Worm (Caenorhabditis elegans) whole organism, L1 larva: ENCODE data around the gene C05E4.15.
A peak's percentile ranks its signal among the peaks of the same experiment; 100 is the strongest.

Source experiments
- C16A3.4 ChIP-seq: fragments of 150-350 bp; optimal IDR thresholded peaks from 2 replicates; lab custom pipeline; 2014; ENCODE audit warnings: missing biosample characterization, missing genetic modification characterization
- C34B4.2 ChIP-seq: sonication (generic microtip); optimal IDR thresholded peaks from 2 replicates; lab custom pipeline; 2017; ENCODE audit warnings: mild to moderate bottlenecking, missing genetic modification characterization, missing compliant biosample characterization
- F16B12.6 ChIP-seq: fragments of 150-350 bp; optimal IDR thresholded peaks from 2 replicates; lab custom pipeline; 2014; ENCODE audit warnings: missing biosample characterization, missing genetic modification characterization
- Y116A8C.19 ChIP-seq: sonication (generic microtip); optimal IDR thresholded peaks from 2 replicates; lab custom pipeline; 2016; ENCODE audit warnings: missing compliant biosample characterization, missing genetic modification characterization, borderline replicate concordance
- alr-1 ChIP-seq: fragments of 200-800 bp; sonication (Bioruptor generic); optimal IDR thresholded peaks from 2 replicates; lab custom pipeline; 2018; ENCODE audit warnings: borderline replicate concordance, mild to moderate bottlenecking, missing genetic modification characterization, missing compliant biosample characterization
- aly-2 ChIP-seq: fragments of 150-350 bp; optimal IDR thresholded peaks from 2 replicates; lab custom pipeline; 2014; ENCODE audit warnings: missing biosample characterization, missing genetic modification characterization
- blmp-1 ChIP-seq: fragments of 150-350 bp; optimal IDR thresholded peaks from 2 replicates; lab custom pipeline; 2014; ENCODE audit warnings: missing biosample characterization, missing genetic modification characterization
- ceh-63 ChIP-seq: fragments of 200-800 bp; sonication (Bioruptor generic); optimal IDR thresholded peaks from 2 replicates; lab custom pipeline; 2018; ENCODE audit warnings: mild to moderate bottlenecking, missing genetic modification characterization, missing compliant biosample characterization
- ceh-8 ChIP-seq: fragments of 200-800 bp; sonication (Bioruptor generic); optimal IDR thresholded peaks from 2 replicates; lab custom pipeline; 2018; ENCODE audit warnings: mild to moderate bottlenecking, missing genetic modification characterization, moderate library complexity, missing compliant biosample characterization
- ceh-82 ChIP-seq, 3 experiments: fragments of 150-350 bp in 1 of 3; sonication (generic microtip) in 2 of 3; optimal IDR thresholded peaks; 2 replicates each; lab custom pipeline; 2014 to 2017; ENCODE audit warnings: missing biosample characterization in 3 of 3, missing genetic modification characterization in 3 of 3
- ceh-90 ChIP-seq: sonication (generic microtip); optimal IDR thresholded peaks from 2 replicates; lab custom pipeline; 2016; ENCODE audit warnings: missing genetic modification characterization, missing compliant biosample characterization
- ces-1 ChIP-seq: fragments of 150-350 bp; optimal IDR thresholded peaks from 2 replicates; lab custom pipeline; 2014; ENCODE audit warnings: missing biosample characterization, missing genetic modification reagents, missing genetic modification characterization
- dsc-1 ChIP-seq: sonication (generic microtip); optimal IDR thresholded peaks from 2 replicates; lab custom pipeline; 2016; ENCODE audit warnings: mild to moderate bottlenecking, missing genetic modification characterization, missing compliant biosample characterization
- efl-3 ChIP-seq: fragments of 200-800 bp; sonication (Bioruptor generic); optimal IDR thresholded peaks from 2 replicates; lab custom pipeline; 2018; ENCODE audit warnings: mild to moderate bottlenecking, missing genetic modification characterization, missing compliant biosample characterization
- egl-13 ChIP-seq: sonication (generic microtip); optimal IDR thresholded peaks from 2 replicates; lab custom pipeline; 2016; ENCODE audit warnings: missing genotype, missing genetic modification reagents, missing genetic modification characterization, missing compliant biosample characterization
- elt-2 ChIP-seq: sonication (generic microtip); optimal IDR thresholded peaks from 2 replicates; lab custom pipeline; 2016; ENCODE audit warnings: missing genetic modification characterization, mild to moderate bottlenecking, inconsistent platforms, missing compliant biosample characterization, missing genetic modification reagents
- elt-3 ChIP-seq, 6 experiments: fragments of 150-350 bp in 1 of 6; sonication (generic microtip); optimal IDR thresholded peaks; 2 replicates each; lab custom pipeline; 2017 to 2018; ENCODE audit warnings: missing biosample characterization in 6 of 6, missing genetic modification characterization in 6 of 6, inconsistent platforms in 1 of 6
- ets-5 ChIP-seq: fragments of 200-800 bp; sonication (Bioruptor generic); IDR thresholded peaks from 2 replicates; pipeline ENCODE4 v1.3.6; 2022; ENCODE audit warnings: missing genetic modification characterization, missing compliant biosample characterization
- fkh-10 ChIP-seq: sonication (generic microtip); optimal IDR thresholded peaks from 2 replicates; lab custom pipeline; 2017; ENCODE audit warnings: missing biosample characterization, missing genetic modification reagents, missing genetic modification characterization
- fkh-4 ChIP-seq: sonication (generic microtip); optimal IDR thresholded peaks from 2 replicates; lab custom pipeline; 2016; ENCODE audit warnings: missing compliant biosample characterization, missing genetic modification characterization, borderline replicate concordance
- fkh-8 ChIP-seq: sonication (generic microtip); optimal IDR thresholded peaks from 2 replicates; lab custom pipeline; 2016; ENCODE audit warnings: mild to moderate bottlenecking, missing genetic modification characterization, missing compliant biosample characterization
- grh-1 ChIP-seq: fragments of 200-800 bp; sonication (Bioruptor generic); IDR thresholded peaks from 2 replicates; pipeline ENCODE4 v1.3.6; 2022; ENCODE audit warnings: missing genetic modification reagents, missing genetic modification characterization, missing compliant biosample characterization
- hpl-2 ChIP-seq: fragments of 150-350 bp; optimal IDR thresholded peaks from 2 replicates; lab custom pipeline; 2014; ENCODE audit warnings: missing biosample characterization, missing genetic modification reagents, missing genetic modification characterization
- irx-1 ChIP-seq: sonication (generic microtip); optimal IDR thresholded peaks from 2 replicates; lab custom pipeline; 2016; ENCODE audit warnings: missing genetic modification characterization, missing compliant biosample characterization
- isw-1 ChIP-seq: fragments of 200-800 bp; sonication (Bioruptor generic); IDR thresholded peaks from 2 replicates; pipeline ENCODE4 v1.3.6; 2022; ENCODE audit warnings: missing genetic modification characterization, missing compliant biosample characterization
- lin-13 ChIP-seq: fragments of 150-350 bp; optimal IDR thresholded peaks from 2 replicates; lab custom pipeline; 2014; ENCODE audit warnings: missing biosample characterization, missing genetic modification reagents, missing genetic modification characterization
- lin-14 ChIP-seq: fragments of 200-800 bp; sonication (Bioruptor generic); optimal IDR thresholded peaks from 2 replicates; lab custom pipeline; 2018; ENCODE audit warnings: mild to moderate bottlenecking, missing genetic modification characterization, moderate library complexity, missing compliant biosample characterization
- lin-15B ChIP-seq: fragments of 150-350 bp; sonication (generic microtip); optimal IDR thresholded peaks from 3 replicates; lab custom pipeline; 2014; ENCODE audit warnings: missing biosample characterization, missing genetic modification characterization
- lin-35 ChIP-seq, 2 experiments: fragments of 150-350 bp; optimal IDR thresholded peaks; 2 replicates each; lab custom pipeline; 2014; ENCODE audit warnings: missing biosample characterization in 2 of 2, missing genetic modification characterization in 2 of 2, missing genetic modification reagents in 2 of 2
- lin-39 ChIP-seq: fragments of 150-350 bp; optimal IDR thresholded peaks from 2 replicates; lab custom pipeline; 2014; ENCODE audit warnings: missing biosample characterization, missing genetic modification reagents, missing genetic modification characterization
- mab-9 ChIP-seq: fragments of 200-800 bp; sonication (Bioruptor generic); IDR thresholded peaks from 2 replicates; pipeline ENCODE4 v1.3.6; 2022; ENCODE audit warnings: missing genetic modification reagents, missing genetic modification characterization, missing compliant biosample characterization
- mdl-1 ChIP-seq, 2 experiments: fragments of 150-350 bp; optimal IDR thresholded peaks; 2 replicates each; lab custom pipeline; 2014 to 2017; ENCODE audit warnings: missing biosample characterization in 2 of 2, missing genetic modification characterization in 2 of 2, inconsistent platforms in 1 of 2
- mef-2 ChIP-seq: fragments of 150-350 bp; optimal IDR thresholded peaks from 2 replicates; lab custom pipeline; 2014; ENCODE audit warnings: missing biosample characterization, missing genetic modification characterization
- mep-1 ChIP-seq: fragments of 150-350 bp; optimal IDR thresholded peaks from 2 replicates; lab custom pipeline; 2014; ENCODE audit warnings: missing biosample characterization, missing genetic modification characterization
- nhr-19 ChIP-seq: fragments of 200-800 bp; sonication (Bioruptor generic); conservative IDR thresholded peaks from 2 replicates; pipeline ENCODE4 v1.3.6; 2022; ENCODE audit warnings: missing genetic modification characterization, missing compliant biosample characterization
- nhr-71 ChIP-seq: sonication (generic microtip); optimal IDR thresholded peaks from 2 replicates; lab custom pipeline; 2016; ENCODE audit warnings: mild to moderate bottlenecking, missing genetic modification characterization, moderate library complexity, missing compliant biosample characterization
- nhr-77 ChIP-seq: fragments of 150-350 bp; optimal IDR thresholded peaks from 2 replicates; lab custom pipeline; 2014; ENCODE audit warnings: missing biosample characterization, missing genetic modification characterization
- nhr-90 ChIP-seq: sonication (generic microtip); optimal IDR thresholded peaks from 2 replicates; lab custom pipeline; 2016; ENCODE audit warnings: mild to moderate bottlenecking, missing genetic modification characterization, missing compliant biosample characterization; ENCODE audit not compliant: poor library complexity
- rnt-1 ChIP-seq: sonication (generic microtip); optimal IDR thresholded peaks from 2 replicates; lab custom pipeline; 2016; ENCODE audit warnings: mild to moderate bottlenecking, missing genetic modification characterization, moderate library complexity, missing compliant biosample characterization
- skn-1 ChIP-seq: fragments of 150-350 bp; optimal IDR thresholded peaks from 2 replicates; lab custom pipeline; 2014; ENCODE audit warnings: missing biosample characterization, missing genetic modification characterization
- snpc-4 ChIP-seq: fragments of 150-350 bp; optimal IDR thresholded peaks from 2 replicates; lab custom pipeline; 2014; ENCODE audit warnings: missing biosample characterization, missing genetic modification characterization
- snu-23 ChIP-seq: sonication (generic microtip); optimal IDR thresholded peaks from 2 replicates; lab custom pipeline; 2016; ENCODE audit warnings: missing genetic modification characterization, missing compliant biosample characterization
- sox-4 ChIP-seq: sonication (generic microtip); optimal IDR thresholded peaks from 2 replicates; lab custom pipeline; 2016; ENCODE audit warnings: missing genetic modification characterization, missing compliant biosample characterization
- sup-37 ChIP-seq: fragments of 200-800 bp; sonication (Bioruptor generic); optimal IDR thresholded peaks from 2 replicates; lab custom pipeline; 2018; ENCODE audit warnings: mild to moderate bottlenecking, missing genetic modification characterization, missing compliant biosample characterization
- swsn-7 ChIP-seq: sonication (generic microtip); optimal IDR thresholded peaks from 2 replicates; lab custom pipeline; 2016; ENCODE audit warnings: missing genetic modification characterization, missing compliant biosample characterization
- tbx-2 ChIP-seq: sonication (generic microtip); optimal IDR thresholded peaks from 2 replicates; lab custom pipeline; 2016; ENCODE audit warnings: missing genetic modification characterization, missing compliant biosample characterization
- tlp-1 ChIP-seq: fragments of 150-350 bp; optimal IDR thresholded peaks from 2 replicates; lab custom pipeline; 2014; ENCODE audit warnings: missing biosample characterization, missing genetic modification characterization
- unc-86 ChIP-seq: sonication (generic microtip); optimal IDR thresholded peaks from 2 replicates; lab custom pipeline; 2016; ENCODE audit warnings: missing genetic modification characterization, missing compliant biosample characterization
- unc-98 ChIP-seq: fragments of 200-800 bp; sonication (Bioruptor generic); IDR thresholded peaks from 2 replicates; pipeline ENCODE4 v1.3.6; 2022; ENCODE audit warnings: missing genetic modification characterization, missing compliant biosample characterization
- xbp-1 ChIP-seq: sonication (generic microtip); optimal IDR thresholded peaks from 2 replicates; lab custom pipeline; 2016; ENCODE audit warnings: missing genetic modification characterization, missing compliant biosample characterization
- zag-1 ChIP-seq: fragments of 150-350 bp; optimal IDR thresholded peaks from 2 replicates; lab custom pipeline; 2014; ENCODE audit warnings: missing biosample characterization, missing genetic modification characterization
- zip-4 ChIP-seq: fragments of 200-800 bp; sonication (Bioruptor generic); optimal IDR thresholded peaks from 2 replicates; lab custom pipeline; 2018; ENCODE audit warnings: mild to moderate bottlenecking, missing genetic modification characterization, moderate library complexity, missing compliant biosample characterization
- ztf-4 ChIP-seq: fragments of 150-350 bp; optimal IDR thresholded peaks from 2 replicates; lab custom pipeline; 2014; ENCODE audit warnings: missing biosample characterization, missing genetic modification characterization

C05E4.15 gene

ce11 chrV:773256-773655, 12.1 kb upstream of the C05E4.15 start, which contains the start of gene sti-1 (continued):
- TF ChIP-seq mab-9 (peak; percentile 79), skn-1 (tag; lab: Kevin White, UChicago) (peak; percentile 74), efl-3 (GFP tag; lab: Kevin White, UChicago) (no peak), fkh-10 (GFP tag; lab: Kevin White, UChicago) (peak; percentile 19), zag-1 (tag; lab: Kevin White, UChicago) (no peak), unc-98 (GFP tag; lab: Robert Waterston, UW) (peak; percentile 35; the same call in 1 of the 2 replicates), nhr-77 (tag; lab: Kevin White, UChicago) (peak; percentile 96), elt-2 (tag; lab: Kevin White, UChicago) (peak; percentile 49), ceh-8 (GFP tag; lab: Kevin White, UChicago) (peak; percentile 68), alr-1 (tag; lab: Kevin White, UChicago) (no peak), irx-1 (tag; lab: Kevin White, UChicago) (peak; percentile 81), lin-15B (tag; lab: Kevin White, UChicago) (peak; percentile 85), fkh-8 (tag; lab: Kevin White, UChicago) (peak; percentile 83), lin-14 (GFP tag; lab: Kevin White, UChicago) (peak; percentile 98), sox-4 (tag; lab: Kevin White, UChicago) (peak; percentile 71), ceh-63 (GFP tag; lab: Kevin White, UChicago) (no peak), swsn-7 (tag; lab: Kevin White, UChicago) (peak; percentile 92), rnt-1 (peak; percentile 91), xbp-1 (tag; lab: Kevin White, UChicago) (peak; percentile 91), mep-1 (tag; lab: Kevin White, UChicago) (peak; percentile 95), ztf-4 (tag; lab: Kevin White, UChicago) (no peak), nhr-90 (peak; percentile 89), blmp-1 (tag; lab: Kevin White, UChicago) (peak; percentile 74), snu-23 (peak; percentile 97), isw-1 (peak; percentile 87), ces-1 (GFP tag; lab: Kevin White, UChicago) (no peak), F16B12.6 (tag; lab: Kevin White, UChicago) (peak; percentile 36), lin-35 (GFP tag; optimal IDR thresholded peaks at IDR 0.05; lab: Kevin White, UChicago) (peak; percentile 97 to 99), C34B4.2 (tag; lab: Kevin White, UChicago) (no peak), mef-2 (tag; lab: Kevin White, UChicago) (no peak), zip-4 (GFP tag; lab: Kevin White, UChicago) (peak; percentile 56), elt-3 (tag; optimal IDR thresholded peaks at IDR 0.05; lab: Kevin White, UChicago) (peak in 2 of 6 experiments; percentile 65 to 90), dsc-1 (tag; lab: Kevin White, UChicago) (peak; percentile 92), ceh-82 (tag; optimal IDR thresholded peaks at IDR 0.05; lab: Kevin White, UChicago) (peak; percentile 85 to 92 (median 88)), aly-2 (tag; lab: Kevin White, UChicago) (peak; percentile 51), nhr-71 (peak; percentile 95), C16A3.4 (tag; lab: Kevin White, UChicago) (peak; percentile 83), hpl-2 (GFP tag; lab: Kevin White, UChicago) (no peak), fkh-4 (tag; lab: Kevin White, UChicago) (no peak), ets-5 (GFP tag; lab: Robert Waterston, UW) (no peak), nhr-19 (peak; percentile 92), tlp-1 (tag; lab: Kevin White, UChicago) (no peak), egl-13 (tag; lab: Kevin White, UChicago) (peak; percentile 89), tbx-2 (peak; percentile 91), unc-86 (tag; lab: Kevin White, UChicago) (peak; percentile 87), grh-1 (GFP tag; lab: Robert Waterston, UW) (peak; percentile 77), snpc-4 (tag; lab: Kevin White, UChicago) (peak; percentile 65), lin-39 (tag; lab: Kevin White, UChicago) (peak; percentile 84), sup-37 (peak; percentile 72), ceh-90 (no peak), mdl-1 (tag; optimal IDR thresholded peaks at IDR 0.05; lab: Kevin White, UChicago) (peak in 1 of 2 experiments; percentile 75), lin-13 (GFP tag; lab: Kevin White, UChicago) (peak; percentile 79), Y116A8C.19 (tag; lab: Kevin White, UChicago) (no peak)
